Fruit fly (Drosophila melanogaster): ENCODE results near the gene RpL8.

- TF ChIP-seq CG8478 (optimal IDR thresholded peaks at IDR 0.05) (no peak), pan (optimal IDR thresholded peaks at IDR 0.05) (no peak), usp (GFP tag; optimal IDR thresholded peaks at IDR 0.05) (no peak), psq (optimal IDR thresholded peaks at IDR 0.05) (no peak), EcR (GFP tag; optimal IDR thresholded peaks at IDR 0.05) (no peak)
Observed at dm6 chr3L:2574716-2575115, 12.5 kb upstream of the RpL8 start.
